Worm (Caenorhabditis elegans) whole organism, mixed stage, embryonic: ENCODE measurements around the gene Y51H7C.1.

ENCODE experiments used
- blmp-1 ChIP-seq: fragments of 150-350 bp; optimal IDR thresholded peaks from 2 replicates; lab custom pipeline; 2014; ENCODE audit warnings: missing biosample characterization, missing genetic modification characterization
- elt-1 ChIP-seq: sonication (generic microtip); optimal IDR thresholded peaks from 2 replicates; lab custom pipeline; 2017; ENCODE audit warnings: missing genetic modification characterization, mild to moderate bottlenecking, missing compliant biosample characterization, antibody characterized with exemption, moderate library complexity, borderline replicate concordance; ENCODE audit not compliant: insufficient read depth
- lsy-2 ChIP-seq: fragments of 150-350 bp; optimal IDR thresholded peaks from 2 replicates; lab custom pipeline; 2014; ENCODE audit warnings: missing biosample characterization, missing genetic modification characterization
- nhr-12 ChIP-seq: fragments of 150-350 bp; optimal IDR thresholded peaks from 2 replicates; lab custom pipeline; 2014; ENCODE audit warnings: missing biosample characterization, missing genetic modification characterization
- pha-4 ChIP-seq: fragments of 150-350 bp; optimal IDR thresholded peaks from 2 replicates; lab custom pipeline; 2018; ENCODE audit warnings: missing biosample characterization, missing genetic modification reagents, missing genetic modification characterization
- snpc-4 ChIP-seq: fragments of 150-350 bp; optimal IDR thresholded peaks from 2 replicates; lab custom pipeline; 2014; ENCODE audit warnings: missing biosample characterization, missing genetic modification characterization
- sptf-1 ChIP-seq: sonication (generic microtip); optimal IDR thresholded peaks from 2 replicates; lab custom pipeline; 2017; ENCODE audit warnings: mild to moderate bottlenecking, missing genetic modification characterization, moderate library complexity, missing compliant biosample characterization
- unc-62 ChIP-seq: fragments of 150-350 bp; optimal IDR thresholded peaks from 2 replicates; lab custom pipeline; 2014; ENCODE audit warnings: missing biosample characterization, missing genetic modification reagents, missing genetic modification characterization
- ztf-11 ChIP-seq: fragments of 150-350 bp; optimal IDR thresholded peaks from 2 replicates; lab custom pipeline; 2014; ENCODE audit warnings: missing biosample characterization, missing genetic modification characterization

ce11 chrII:1477295-1477694 lies 9.8 kb downstream of the Y51H7C.1 start:
- no peak for TF ChIP-seq nhr-12 (tag; lab: Kevin White, UChicago)
- TF ChIP-seq unc-62 (GFP tag; lab: Kevin White, UChicago) = no peak
- TF ChIP-seq sptf-1 (tag; lab: Kevin White, UChicago) = no peak
- TF ChIP-seq blmp-1 (tag; lab: Kevin White, UChicago) = no peak
- no peak for TF ChIP-seq snpc-4 (tag; lab: Kevin White, UChicago)
- TF ChIP-seq ztf-11 = no peak
- TF ChIP-seq pha-4 (tag; lab: Kevin White, UChicago) = no peak
- TF ChIP-seq elt-1 = no peak
- no peak for TF ChIP-seq lsy-2 (tag; lab: Kevin White, UChicago)
